Fruit fly (Drosophila melanogaster) whole organism, embryonic: ENCODE measurements around the gene rno.

ENCODE experiments used
- Atf6 ChIP-seq: fragments of 200-800 bp; sonication (Bioruptor generic); IDR thresholded peaks from 2 replicates; pipeline ENCODE4 v1.3.6; 2022; ENCODE audit warnings: missing biosample characterization, missing genetic modification characterization
- Blimp-1 ChIP-seq: fragments of 200-800 bp; sonication (Bioruptor generic); optimal IDR thresholded peaks from 3 replicates; lab custom pipeline; 2018; ENCODE audit warnings: missing biosample characterization, missing genetic modification characterization, mild to moderate bottlenecking, moderate library complexity, missing genetic modification reagents
- CG10543 ChIP-seq: fragments of 200-800 bp; sonication (Bioruptor generic); optimal IDR thresholded peaks from 3 replicates; lab custom pipeline; 2017; ENCODE audit warnings: missing biosample characterization, mild to moderate bottlenecking, missing genetic modification characterization, moderate library complexity
- CG11560 ChIP-seq: fragments of 200-800 bp; sonication (Bioruptor generic); IDR thresholded peaks from 3 replicates; pipeline ENCODE4 v1.3.6; 2022; ENCODE audit warnings: missing biosample characterization, missing genetic modification characterization
- CG13123 ChIP-seq: fragments of 200-800 bp; sonication (Bioruptor generic); optimal IDR thresholded peaks from 2 replicates; lab custom pipeline; 2016; ENCODE audit warnings: missing biosample characterization, missing genetic modification characterization
- CG16779 ChIP-seq: fragments of 200-800 bp; sonication (Bioruptor generic); IDR thresholded peaks from 2 replicates; pipeline ENCODE4 v1.3.6; 2022; ENCODE audit warnings: missing biosample characterization, missing genetic modification characterization
- CG17359 ChIP-seq: fragments of 200-800 bp; sonication (Bioruptor generic); optimal IDR thresholded peaks from 3 replicates; lab custom pipeline; 2018; ENCODE audit warnings: missing biosample characterization, mild to moderate bottlenecking, missing genetic modification characterization, moderate library complexity
- CG2199 ChIP-seq: fragments of 200-800 bp; sonication (Bioruptor generic); IDR thresholded peaks from 3 replicates; pipeline ENCODE4 v1.3.6; 2022; ENCODE audit warnings: missing biosample characterization, missing genetic modification characterization
- CG34422 ChIP-seq: fragments of 200-800 bp; sonication (Bioruptor generic); IDR thresholded peaks from 3 replicates; pipeline ENCODE4 v1.3.6; 2022; ENCODE audit warnings: missing biosample characterization, missing genetic modification characterization
- CG4360 ChIP-seq: fragments of 200-800 bp; sonication (Bioruptor generic); IDR thresholded peaks from 2 replicates; pipeline ENCODE4 v1.3.6; 2022; ENCODE audit warnings: missing biosample characterization, missing genetic modification characterization
- CG43689 ChIP-seq: fragments of 200-800 bp; sonication (Bioruptor generic); IDR thresholded peaks from 2 replicates; pipeline ENCODE4 v1.3.6; 2022; ENCODE audit warnings: missing biosample characterization, missing genetic modification characterization
- CG4730 ChIP-seq: fragments of 200-800 bp; sonication (Bioruptor generic); IDR thresholded peaks from 2 replicates; pipeline ENCODE4 v1.3.6; 2022; ENCODE audit warnings: missing biosample characterization, missing genetic modification characterization
- CG6272 ChIP-seq: fragments of 200-800 bp; sonication (Bioruptor generic); IDR thresholded peaks from 2 replicates; pipeline ENCODE4 v1.3.6; 2022; ENCODE audit warnings: missing biosample characterization, missing genetic modification characterization
- CG7745 ChIP-seq: fragments of 200-800 bp; sonication (Bioruptor generic); optimal IDR thresholded peaks from 2 replicates; lab custom pipeline; 2018; ENCODE audit warnings: missing biosample characterization, mild to moderate bottlenecking, missing genetic modification characterization, moderate library complexity
- CG9215 ChIP-seq: fragments of 200-800 bp; sonication (Bioruptor generic); IDR thresholded peaks from 2 replicates; pipeline ENCODE4 v1.3.6; 2022; ENCODE audit warnings: missing biosample characterization, missing genetic modification characterization
- CG9932 ChIP-seq: fragments of 200-800 bp; sonication (Bioruptor generic); IDR thresholded peaks from 2 replicates; pipeline ENCODE4 v1.3.6; 2022; ENCODE audit warnings: missing biosample characterization, missing genetic modification characterization
- CoRest ChIP-seq: fragments of 200-800 bp; sonication (Bioruptor generic); optimal IDR thresholded peaks from 3 replicates; lab custom pipeline; 2018; ENCODE audit warnings: missing biosample characterization, mild to moderate bottlenecking, missing genetic modification characterization, moderate library complexity
- D ChIP-seq, 2 experiments: fragments of 200-800 bp in 1 of 2; fragments of >200 bp in 1 of 2; sonication (Bioruptor generic) in 1 of 2; optimal IDR thresholded peaks; 2 replicates in 1 of 2; 3 replicates in 1 of 2; lab custom pipeline; 2017; ENCODE audit warnings: mild to moderate bottlenecking in 1 of 2, missing biosample characterization in 1 of 2, missing genetic modification characterization in 1 of 2, missing genetic modification reagents in 1 of 2
- D19A ChIP-seq: fragments of 200-800 bp; optimal IDR thresholded peaks from 3 replicates; lab custom pipeline; 2019; ENCODE audit warnings: missing biosample characterization, mild to moderate bottlenecking, missing genetic modification characterization, moderate library complexity
- Gsc ChIP-seq: fragments of 200-800 bp; sonication (Bioruptor generic); IDR thresholded peaks from 2 replicates; pipeline ENCODE4 v1.3.6; 2022; ENCODE audit warnings: missing biosample characterization, missing genetic modification characterization
- HmgD ChIP-seq: fragments of 200-800 bp; sonication (Bioruptor generic); optimal IDR thresholded peaks from 3 replicates; lab custom pipeline; 2016; ENCODE audit warnings: missing biosample characterization, missing genetic modification characterization
- Med ChIP-seq: fragments of 200-800 bp; sonication (Bioruptor generic); peaks from one replicate; lab custom pipeline; 2016; ENCODE audit warnings: missing biosample characterization, missing genetic modification characterization, mild to moderate bottlenecking, inconsistent platforms, moderate library complexity
- Oli ChIP-seq: fragments of 200-800 bp; sonication (Bioruptor generic); optimal IDR thresholded peaks from 2 replicates; lab custom pipeline; 2018; ENCODE audit warnings: missing biosample characterization, mild to moderate bottlenecking, missing genetic modification characterization, moderate library complexity
- PHDP ChIP-seq: fragments of 200-800 bp; sonication (Bioruptor generic); optimal IDR thresholded peaks from 3 replicates; lab custom pipeline; 2018; ENCODE audit warnings: missing biosample characterization, mild to moderate bottlenecking, missing genetic modification characterization, moderate library complexity
- Ptx1 ChIP-seq: fragments of 200-800 bp; sonication (Bioruptor generic); IDR thresholded peaks from 2 replicates; pipeline ENCODE4 v1.3.6; 2022; ENCODE audit warnings: missing biosample characterization, missing genetic modification characterization
- Side ChIP-seq: fragments of 200-800 bp; sonication (Bioruptor generic); optimal IDR thresholded peaks from 2 replicates; lab custom pipeline; 2016; ENCODE audit warnings: missing biosample characterization, missing genetic modification characterization
- Ssrp ChIP-seq: fragments of 200-800 bp; sonication (Bioruptor generic); optimal IDR thresholded peaks from 2 replicates; lab custom pipeline; 2018; ENCODE audit warnings: missing biosample characterization, mild to moderate bottlenecking, missing genetic modification characterization, moderate library complexity
- Stat92E ChIP-seq, 3 experiments: fragments of >200 bp in 2 of 3; fragments of 200-800 bp in 1 of 3; sonication (Bioruptor generic) in 1 of 3; optimal IDR thresholded peaks; 2 replicates each; lab custom pipeline; 2017 to 2019; ENCODE audit warnings: missing biosample characterization in 3 of 3, missing genetic modification characterization in 3 of 3, mild to moderate bottlenecking in 1 of 3, moderate library complexity in 1 of 3
- Vsx1 ChIP-seq: fragments of 200-800 bp; sonication (Bioruptor generic); optimal IDR thresholded peaks from 2 replicates; lab custom pipeline; 2017; ENCODE audit warnings: missing biosample characterization, mild to moderate bottlenecking, missing genetic modification characterization, missing genetic modification reagents
- chinmo ChIP-seq: fragments of 200-800 bp; sonication (Bioruptor generic); IDR thresholded peaks from 4 replicates; pipeline ENCODE4 v1.3.6; 2022; ENCODE audit warnings: missing biosample characterization, missing genetic modification characterization; ENCODE audit not compliant: partially characterized antibody
- exex ChIP-seq: fragments of 200-800 bp; sonication (Bioruptor generic); optimal IDR thresholded peaks from 4 replicates; lab custom pipeline; 2018; ENCODE audit warnings: missing biosample characterization, mild to moderate bottlenecking, missing genetic modification characterization, moderate library complexity
- eyg ChIP-seq: fragments of 200-800 bp; sonication (Bioruptor generic); optimal IDR thresholded peaks from 3 replicates; lab custom pipeline; 2016; ENCODE audit warnings: missing biosample characterization, missing genetic modification characterization
- fd64A ChIP-seq: fragments of 200-800 bp; sonication (Bioruptor generic); optimal IDR thresholded peaks from 3 replicates; lab custom pipeline; 2018; ENCODE audit warnings: missing biosample characterization, mild to moderate bottlenecking, missing genetic modification characterization
- ind ChIP-seq: fragments of 200-800 bp; sonication (Bioruptor generic); optimal IDR thresholded peaks from 3 replicates; lab custom pipeline; 2016; ENCODE audit warnings: missing biosample characterization, missing genetic modification characterization
- jing ChIP-seq: fragments of 200-800 bp; sonication (Bioruptor generic); optimal IDR thresholded peaks from 2 replicates; lab custom pipeline; 2018; ENCODE audit warnings: missing biosample characterization, mild to moderate bottlenecking, missing genetic modification characterization
- kni ChIP-seq: fragments of 200-800 bp; sonication (Bioruptor generic); optimal IDR thresholded peaks from 3 replicates; lab custom pipeline; 2017; ENCODE audit warnings: mild to moderate bottlenecking, missing biosample characterization, missing genetic modification reagents, missing genetic modification characterization
- knrl ChIP-seq: fragments of 200-800 bp; sonication (Bioruptor generic); IDR thresholded peaks from 3 replicates; pipeline ENCODE4 v1.3.6; 2022; ENCODE audit warnings: missing biosample characterization, missing genetic modification characterization; ENCODE audit not compliant: partially characterized antibody
- lab ChIP-seq: fragments of 200-800 bp; sonication (Bioruptor generic); optimal IDR thresholded peaks from 3 replicates; lab custom pipeline; 2017; ENCODE audit warnings: missing biosample characterization, missing genetic modification characterization, mild to moderate bottlenecking, moderate library complexity, missing genetic modification reagents
- nerfin-1 ChIP-seq: fragments of 200-800 bp; sonication (Bioruptor generic); optimal IDR thresholded peaks from 3 replicates; lab custom pipeline; 2019; ENCODE audit warnings: missing biosample characterization, mild to moderate bottlenecking, missing genetic modification characterization, moderate library complexity
- nom ChIP-seq: fragments of 200-800 bp; sonication (Bioruptor generic); optimal IDR thresholded peaks from 2 replicates; lab custom pipeline; 2017; ENCODE audit warnings: missing biosample characterization, missing genetic modification characterization, mild to moderate bottlenecking, moderate library complexity, missing genetic modification reagents
- pros ChIP-seq: fragments of 200-800 bp; sonication (Bioruptor generic); optimal IDR thresholded peaks from 3 replicates; lab custom pipeline; 2019; ENCODE audit warnings: missing biosample characterization, mild to moderate bottlenecking, missing genetic modification characterization, moderate library complexity
- sd ChIP-seq: fragments of 200-800 bp; sonication (Bioruptor generic); optimal IDR thresholded peaks from 3 replicates; lab custom pipeline; 2018; ENCODE audit warnings: missing biosample characterization, mild to moderate bottlenecking, missing genetic modification characterization, moderate library complexity
- so ChIP-seq: fragments of 200-800 bp; sonication (Bioruptor generic); IDR thresholded peaks from 3 replicates; pipeline ENCODE4 v1.3.6; 2022; ENCODE audit warnings: missing biosample characterization, missing genetic modification characterization
- sr ChIP-seq: fragments of 200-800 bp; sonication (Bioruptor generic); IDR thresholded peaks from 3 replicates; pipeline ENCODE4 v1.3.6; 2022; ENCODE audit warnings: missing biosample characterization, missing genetic modification characterization
- tna ChIP-seq: fragments of 200-800 bp; sonication (Bioruptor generic); IDR thresholded peaks from 2 replicates; pipeline ENCODE4 v1.3.6; 2022; ENCODE audit warnings: missing biosample characterization, missing genetic modification characterization; ENCODE audit not compliant: partially characterized antibody
- twi ChIP-seq: fragments of 200-800 bp; optimal IDR thresholded peaks from 2 replicates; lab custom pipeline; 2019; ENCODE audit warnings: missing biosample characterization, mild to moderate bottlenecking, missing genetic modification characterization, moderate library complexity
- usp ChIP-seq: fragments of >200 bp; optimal IDR thresholded peaks from 2 replicates; lab custom pipeline; 2017; ENCODE audit warnings: missing biosample characterization, missing genetic modification characterization
- wdn ChIP-seq: fragments of 200-800 bp; sonication (Bioruptor generic); IDR thresholded peaks from 2 replicates; pipeline ENCODE4 v1.3.6; 2022; ENCODE audit warnings: missing biosample characterization, missing genetic modification characterization
- wor ChIP-seq: fragments of 200-800 bp; sonication (Bioruptor generic); IDR thresholded peaks from 2 replicates; pipeline ENCODE4 v1.3.6; 2022; ENCODE audit warnings: missing biosample characterization, missing genetic modification characterization
- zf30C ChIP-seq: fragments of 200-800 bp; sonication (Bioruptor generic); optimal IDR thresholded peaks from 3 replicates; lab custom pipeline; 2018; ENCODE audit warnings: missing biosample characterization, mild to moderate bottlenecking, missing genetic modification characterization

rno gene

dm6 chr3L:137596-138169 lies 61.9 kb downstream of the rno start:
- TF ChIP-seq so (GFP tag; lab: Robert Waterston, UW): peak; percentile 24; the same call in 1 of the 3 replicates
- no peak for TF ChIP-seq ind (GFP tag; lab: Kevin White, UChicago)
- no peak for TF ChIP-seq CoRest (tag; lab: Kevin White, UChicago)
- TF ChIP-seq sd (tag; lab: Kevin White, UChicago): peak; percentile 74
- no peak for TF ChIP-seq CG10543
- no peak for TF ChIP-seq Side (GFP tag; lab: Kevin White, UChicago)
- no peak for TF ChIP-seq CG7745 (tag; lab: Kevin White, UChicago)
- no peak for TF ChIP-seq CG43689
- TF ChIP-seq CG6272 (GFP tag; lab: Robert Waterston, UW): no peak
- TF ChIP-seq CG17359 (tag; lab: Kevin White, UChicago): no peak
- TF ChIP-seq fd64A (GFP tag; lab: Kevin White, UChicago): no peak
- no peak for TF ChIP-seq CG13123 (GFP tag; lab: Kevin White, UChicago)
- no peak for TF ChIP-seq Ssrp
- TF ChIP-seq CG9215 (GFP tag; lab: Robert Waterston, UW): no peak
- no peak for TF ChIP-seq CG16779 (GFP tag; lab: Robert Waterston, UW)
- TF ChIP-seq D19A (tag; lab: Kevin White, UChicago): no peak
- no peak for TF ChIP-seq Oli (tag; lab: Kevin White, UChicago)
- peak; percentile 10 for TF ChIP-seq nerfin-1 (tag; lab: Kevin White, UChicago)
- TF ChIP-seq nom (GFP tag; lab: Kevin White, UChicago): no peak
- TF ChIP-seq HmgD: no peak
- TF ChIP-seq tna (GFP tag; lab: Robert Waterston, UW): no peak
- TF ChIP-seq zf30C: no peak
- no peak for TF ChIP-seq CG11560
- no peak for TF ChIP-seq jing (GFP tag; lab: Kevin White, UChicago)
- no peak for TF ChIP-seq PHDP
- TF ChIP-seq CG9932 (GFP tag; lab: Robert Waterston, UW): no peak
- TF ChIP-seq CG2199 (GFP tag; lab: Robert Waterston, UW): 0 out of 3 replicates have a peak, but pooled peaks have one; percentile 15
- TF ChIP-seq CG4730 (GFP tag; lab: Robert Waterston, UW): no peak
- TF ChIP-seq D (optimal IDR thresholded peaks at IDR 0.05; lab: Kevin White, UChicago): peak; percentile 46
- no peak for TF ChIP-seq D (GFP tag; optimal IDR thresholded peaks at IDR 0.05; lab: Kevin White, UChicago)
- peak; percentile 52 for TF ChIP-seq pros
- TF ChIP-seq sr (GFP tag; lab: Robert Waterston, UW): peak; percentile 98
- no peak for TF ChIP-seq lab (GFP tag; lab: Kevin White, UChicago)
- no peak for TF ChIP-seq wdn (GFP tag; lab: Robert Waterston, UW)
- no peak for TF ChIP-seq Ptx1 (GFP tag; lab: Robert Waterston, UW)
- TF ChIP-seq Gsc (GFP tag; lab: Robert Waterston, UW): no peak
- TF ChIP-seq usp (GFP tag; lab: Kevin White, UChicago): no peak
- TF ChIP-seq CG34422: no peak
- no peak for TF ChIP-seq exex (tag; lab: Kevin White, UChicago)
- TF ChIP-seq eyg (GFP tag; lab: Kevin White, UChicago): no peak
- TF ChIP-seq CG4360 (GFP tag; lab: Robert Waterston, UW): peak; percentile 76
- TF ChIP-seq Stat92E (GFP tag; optimal IDR thresholded peaks at IDR 0.05; lab: Kevin White, UChicago): no peak
- peak; percentile 73 for TF ChIP-seq Blimp-1 (GFP tag; lab: Kevin White, UChicago)
- TF ChIP-seq Atf6 (GFP tag; lab: Robert Waterston, UW): no peak
- TF ChIP-seq chinmo (GFP tag; lab: Robert Waterston, UW): peak; percentile 70; the same call in 1 of the 4 replicates
- TF ChIP-seq twi (tag; lab: Kevin White, UChicago): peak; percentile 6
- TF ChIP-seq kni (GFP tag; lab: Kevin White, UChicago): peak; percentile 35
- TF ChIP-seq Med (GFP tag; lab: Kevin White, UChicago): peak; percentile 12
- no peak for TF ChIP-seq Vsx1 (GFP tag; lab: Kevin White, UChicago)
- TF ChIP-seq wor (GFP tag; lab: Robert Waterston, UW): no peak
- no peak for TF ChIP-seq knrl
